Fruit fly (Drosophila melanogaster): ENCODE data around the gene CG33270.

Gene CG33270

dm6 chr3L:11561946-11562760 is 16.3 kb downstream of the CG33270 start, which contains the start of the genes CG7394 and Mob2 (continued):
- TF ChIP-seq CG15601 (tag; optimal IDR thresholded peaks at IDR 0.05) (peak; percentile 83), CG16813 (GFP tag; IDR thresholded peaks at IDR 0.05; ENCODE audit: partially characterized antibody) (peak; percentile 89), zf30C (GFP tag; optimal IDR thresholded peaks at IDR 0.05) (no peak), corto (GFP tag; optimal IDR thresholded peaks at IDR 0.05) (peak; percentile 43), CG11560 (tag; IDR thresholded peaks at IDR 0.05) (peak; percentile 82; the same call in 2 of the 3 replicates), CG10462 (GFP tag; optimal IDR thresholded peaks at IDR 0.05) (peak; percentile 81), NC2β (GFP tag; optimal IDR thresholded peaks at IDR 0.05) (peak; percentile 84), Deaf1 (tag; optimal IDR thresholded peaks at IDR 0.05) (peak; percentile 67), abd-A (tag; optimal IDR thresholded peaks at IDR 0.05) (peak; percentile 75), Lim3 (GFP tag; IDR thresholded peaks at IDR 0.05) (0 out of 2 replicates have a peak, but pooled peaks have one; percentile 19), CG9215 (GFP tag; IDR thresholded peaks at IDR 0.05) (peak; percentile 86), CG2875 (GFP tag; optimal IDR thresholded peaks at IDR 0.05) (peak; percentile 37), CG30431 (GFP tag; optimal IDR thresholded peaks at IDR 0.05) (peak; percentile 65), CG4707 (GFP tag; optimal IDR thresholded peaks at IDR 0.05) (peak; percentile 70), Dp (GFP tag; optimal IDR thresholded peaks at IDR 0.05) (peak; percentile 25), CG2116 (GFP tag; optimal IDR thresholded peaks at IDR 0.05) (peak; percentile 92), Dfd (GFP tag; optimal IDR thresholded peaks at IDR 0.05) (no peak), CG1602 (GFP tag; optimal IDR thresholded peaks at IDR 0.05) (peak; percentile 89), CG4404 (GFP tag; IDR thresholded peaks at IDR 0.05) (peak; percentile 79), CG8290 (GFP tag; optimal IDR thresholded peaks at IDR 0.05) (peak; percentile 89), CG8290 (tag; optimal IDR thresholded peaks at IDR 0.05) (peak; percentile 81 to 92), wdn (GFP tag; IDR thresholded peaks at IDR 0.05) (peak; percentile 93), CG2712 (tag; optimal IDR thresholded peaks at IDR 0.05) (peak; percentile 89), CG8944 (GFP tag; optimal IDR thresholded peaks at IDR 0.05) (peak; percentile 64), CG9876 (GFP tag; optimal IDR thresholded peaks at IDR 0.05) (peak; percentile 58), HLHmδ (GFP tag; optimal IDR thresholded peaks at IDR 0.05) (no peak), CG33213 (GFP tag; optimal IDR thresholded peaks at IDR 0.05) (peak; percentile 77), odd (GFP tag; optimal IDR thresholded peaks at IDR 0.05) (peak; percentile 69), CG3065 (GFP tag; optimal IDR thresholded peaks at IDR 0.05) (peak; percentile 75), lab (GFP tag; optimal IDR thresholded peaks at IDR 0.05) (peak; percentile 90), prd (optimal IDR thresholded peaks at IDR 0.05) (no peak), prd (GFP tag; IDR thresholded peaks at IDR 0.05) (peak; percentile 92), Oaz (GFP tag; IDR thresholded peaks at IDR 0.05) (peak; percentile 79), phol (tag; optimal IDR thresholded peaks at IDR 0.05) (peak; percentile 90), CG14050 (GFP tag; IDR thresholded peaks at IDR 0.05) (peak; percentile 82), sisA (GFP tag; IDR thresholded peaks at IDR 0.05) (peak; percentile 90), CG4730 (GFP tag; IDR thresholded peaks at IDR 0.05) (peak; percentile 85), CG1603 (tag; optimal IDR thresholded peaks at IDR 0.05) (peak; percentile 78), CG9797 (GFP tag; optimal IDR thresholded peaks at IDR 0.05) (peak; percentile 60), CG31365 (tag; optimal IDR thresholded peaks at IDR 0.05) (peak; percentile 57), scrt (GFP tag; optimal IDR thresholded peaks at IDR 0.05) (peak; percentile 64), dimm (GFP tag; IDR thresholded peaks at IDR 0.05) (peak; percentile 61), trh (GFP tag; optimal IDR thresholded peaks at IDR 0.05) (peak; percentile 77), kay (GFP tag; optimal IDR thresholded peaks at IDR 0.05) (peak; percentile 84), lilli (GFP tag; optimal IDR thresholded peaks at IDR 0.05) (peak; percentile 95), disco-r (GFP tag; optimal IDR thresholded peaks at IDR 0.05) (peak; percentile 20), cas (GFP tag; IDR thresholded peaks at IDR 0.05) (peak; percentile 68), btn (GFP tag; optimal IDR thresholded peaks at IDR 0.05) (peak; percentile 67), CG3407 (GFP tag; optimal IDR thresholded peaks at IDR 0.05) (peak; percentile 62), CG1024 (GFP tag; IDR thresholded peaks at IDR 0.05) (peak; percentile 82)

Measured in whole organism, embryonic.